Worm (Caenorhabditis elegans) whole organism, late embryonic: ENCODE results near the gene npl-4.2.

Source experiments
- C38D4.7 ChIP-seq: fragments of 200-800 bp; sonication (Bioruptor generic); optimal IDR thresholded peaks from 2 replicates; lab custom pipeline; 2018; ENCODE audit warnings: mild to moderate bottlenecking, missing genetic modification characterization, moderate library complexity, missing compliant biosample characterization
- Y22D7AL.16 ChIP-seq: sonication (generic microtip); optimal IDR thresholded peaks from 2 replicates; lab custom pipeline; 2016; ENCODE audit warnings: missing genetic modification characterization, missing compliant biosample characterization
- ama-1 ChIP-seq: fragments of 150-350 bp; optimal IDR thresholded peaks from 2 replicates; lab custom pipeline; 2014
- ceh-14 ChIP-seq: sonication (generic microtip); optimal IDR thresholded peaks from 2 replicates; lab custom pipeline; 2016; ENCODE audit warnings: missing genotype, missing genetic modification characterization, missing compliant biosample characterization
- ceh-18 ChIP-seq: sonication (generic microtip); optimal IDR thresholded peaks from 2 replicates; lab custom pipeline; 2016; ENCODE audit warnings: missing genetic modification characterization, missing compliant biosample characterization
- ceh-2 ChIP-seq: sonication (generic microtip); optimal IDR thresholded peaks from 2 replicates; lab custom pipeline; 2016; ENCODE audit warnings: missing genotype, missing genetic modification characterization, missing compliant biosample characterization
- ceh-24 ChIP-seq: sonication (generic microtip); optimal IDR thresholded peaks from 2 replicates; lab custom pipeline; 2016; ENCODE audit warnings: mild to moderate bottlenecking, missing genetic modification characterization, missing compliant biosample characterization
- ceh-34 ChIP-seq: sonication (generic microtip); optimal IDR thresholded peaks from 2 replicates; lab custom pipeline; 2016; ENCODE audit warnings: mild to moderate bottlenecking, missing genetic modification characterization, missing compliant biosample characterization
- ceh-45 ChIP-seq: fragments of 200-800 bp; sonication (Bioruptor generic); IDR thresholded peaks from 2 replicates; pipeline ENCODE4 v1.3.6; 2022; ENCODE audit warnings: missing genetic modification reagents, missing genetic modification characterization, missing compliant biosample characterization
- ceh-48 ChIP-seq: sonication (generic microtip); optimal IDR thresholded peaks from 2 replicates; lab custom pipeline; 2016; ENCODE audit warnings: missing genetic modification characterization, inconsistent platforms, missing compliant biosample characterization
- ceh-6 ChIP-seq: fragments of 200-800 bp; sonication (Bioruptor generic); optimal IDR thresholded peaks from 2 replicates; lab custom pipeline; 2018; ENCODE audit warnings: mild to moderate bottlenecking, missing genetic modification characterization, missing compliant biosample characterization
- ceh-9 ChIP-seq: sonication (generic microtip); optimal IDR thresholded peaks from 2 replicates; lab custom pipeline; 2016; ENCODE audit warnings: mild to moderate bottlenecking, missing genetic modification characterization, inconsistent platforms, missing compliant biosample characterization
- che-1 ChIP-seq: sonication (generic microtip); optimal IDR thresholded peaks from 2 replicates; lab custom pipeline; 2016; ENCODE audit warnings: mild to moderate bottlenecking, missing genetic modification characterization, missing compliant biosample characterization
- dmd-4 ChIP-seq: sonication (generic microtip); optimal IDR thresholded peaks from 2 replicates; lab custom pipeline; 2016; ENCODE audit warnings: borderline replicate concordance, missing genetic modification characterization, missing compliant biosample characterization
- elt-2 ChIP-seq: sonication (generic microtip); optimal IDR thresholded peaks from 2 replicates; lab custom pipeline; 2016; ENCODE audit warnings: missing genetic modification reagents, missing genetic modification characterization, missing compliant biosample characterization
- eyg-1 ChIP-seq: sonication (generic microtip); optimal IDR thresholded peaks from 2 replicates; lab custom pipeline; 2016; ENCODE audit warnings: missing genotype, missing genetic modification characterization, missing compliant biosample characterization
- fkh-10 ChIP-seq: fragments of 150-350 bp; optimal IDR thresholded peaks from 2 replicates; lab custom pipeline; 2014; ENCODE audit warnings: missing biosample characterization, missing genetic modification reagents, missing genetic modification characterization
- fkh-6 ChIP-seq: sonication (generic microtip); optimal IDR thresholded peaks from 2 replicates; lab custom pipeline; 2016; ENCODE audit warnings: missing genetic modification characterization, missing compliant biosample characterization
- hlh-13 ChIP-seq: fragments of 200-800 bp; sonication (Bioruptor generic); optimal IDR thresholded peaks from 2 replicates; lab custom pipeline; 2018; ENCODE audit warnings: mild to moderate bottlenecking, missing genetic modification characterization, missing compliant biosample characterization
- hlh-15 ChIP-seq: sonication (generic microtip); optimal IDR thresholded peaks from 2 replicates; lab custom pipeline; 2016; ENCODE audit warnings: missing genetic modification characterization, missing compliant biosample characterization
- hlh-30 ChIP-seq: sonication (generic microtip); optimal IDR thresholded peaks from 2 replicates; lab custom pipeline; 2017; ENCODE audit warnings: antibody characterized with exemption, missing genetic modification characterization, missing compliant biosample characterization; ENCODE audit not compliant: insufficient read depth
- hlh-6 ChIP-seq: sonication (generic microtip); optimal IDR thresholded peaks from 2 replicates; lab custom pipeline; 2016; ENCODE audit warnings: missing genotype, missing genetic modification characterization, missing compliant biosample characterization
- hlh-8 ChIP-seq: sonication (generic microtip); optimal IDR thresholded peaks from 2 replicates; lab custom pipeline; 2016; ENCODE audit warnings: missing genotype, missing genetic modification characterization, missing compliant biosample characterization
- lim-6 ChIP-seq: sonication (generic microtip); optimal IDR thresholded peaks from 2 replicates; lab custom pipeline; 2016; ENCODE audit warnings: missing genetic modification characterization, missing compliant biosample characterization
- madf-2 ChIP-seq: sonication (generic microtip); optimal IDR thresholded peaks from 2 replicates; lab custom pipeline; 2017; ENCODE audit warnings: missing genetic modification characterization, missing compliant biosample characterization
- nfya-1 ChIP-seq: sonication (generic microtip); optimal IDR thresholded peaks from 2 replicates; lab custom pipeline; 2017; ENCODE audit warnings: missing genetic modification characterization, mild to moderate bottlenecking, missing compliant biosample characterization, antibody characterized with exemption, moderate library complexity
- nhr-11 ChIP-seq: fragments of 150-350 bp; optimal IDR thresholded peaks from 2 replicates; lab custom pipeline; 2014; ENCODE audit warnings: missing biosample characterization, missing genetic modification characterization
- nhr-232 ChIP-seq: sonication (generic microtip); optimal IDR thresholded peaks from 2 replicates; lab custom pipeline; 2016; ENCODE audit warnings: missing genetic modification characterization, missing compliant biosample characterization
- pag-3 ChIP-seq: sonication (generic microtip); optimal IDR thresholded peaks from 2 replicates; lab custom pipeline; 2016; ENCODE audit warnings: missing compliant biosample characterization, missing genetic modification characterization, borderline replicate concordance
- pat-9 ChIP-seq: fragments of 200-800 bp; sonication (Bioruptor generic); optimal IDR thresholded peaks from 2 replicates; lab custom pipeline; 2018; ENCODE audit warnings: mild to moderate bottlenecking, missing genetic modification characterization, moderate library complexity, missing compliant biosample characterization
- pha-4 ChIP-seq: fragments of 150-350 bp; optimal IDR thresholded peaks from 2 replicates; lab custom pipeline; 2018; ENCODE audit warnings: missing biosample characterization, missing genetic modification reagents, missing genetic modification characterization
- rnt-1 ChIP-seq: sonication (generic microtip); optimal IDR thresholded peaks from 2 replicates; lab custom pipeline; 2016; ENCODE audit warnings: missing genetic modification characterization, missing compliant biosample characterization
- sox-2 ChIP-seq: fragments of 200-800 bp; sonication (Bioruptor generic); IDR thresholded peaks from 2 replicates; pipeline ENCODE4 v1.3.6; 2022; ENCODE audit warnings: missing genetic modification reagents, missing genetic modification characterization, missing compliant biosample characterization
- sox-4 ChIP-seq: sonication (generic microtip); optimal IDR thresholded peaks from 2 replicates; lab custom pipeline; 2017; ENCODE audit warnings: mild to moderate bottlenecking, missing genetic modification characterization, inconsistent platforms, missing compliant biosample characterization
- tbx-7 ChIP-seq: sonication (generic microtip); optimal IDR thresholded peaks from 2 replicates; lab custom pipeline; 2016; ENCODE audit warnings: missing genotype, missing genetic modification characterization, missing compliant biosample characterization
- unc-3 ChIP-seq, 2 experiments: fragments of 200-800 bp in 1 of 2; sonication (Bioruptor generic) in 1 of 2; sonication (generic microtip) in 1 of 2; conservative IDR thresholded peaks in 1 of 2; optimal IDR thresholded peaks in 1 of 2; 2 replicates each; pipeline versions ENCODE4 v1.3.6 to Lab custom; 2016 to 2022; ENCODE audit warnings: missing compliant biosample characterization in 2 of 2, missing genetic modification characterization in 2 of 2, missing genetic modification reagents in 1 of 2
- unc-86 ChIP-seq: sonication (generic microtip); optimal IDR thresholded peaks from 2 replicates; lab custom pipeline; 2016; ENCODE audit warnings: missing genetic modification characterization, missing compliant biosample characterization
- zip-5 ChIP-seq: sonication (generic microtip); optimal IDR thresholded peaks from 2 replicates; lab custom pipeline; 2016; ENCODE audit warnings: missing genetic modification characterization, missing compliant biosample characterization
- ztf-16 ChIP-seq: sonication (generic microtip); optimal IDR thresholded peaks from 2 replicates; lab custom pipeline; 2017; ENCODE audit warnings: missing genetic modification characterization, missing compliant biosample characterization

npl-4.2 gene

DNA sequence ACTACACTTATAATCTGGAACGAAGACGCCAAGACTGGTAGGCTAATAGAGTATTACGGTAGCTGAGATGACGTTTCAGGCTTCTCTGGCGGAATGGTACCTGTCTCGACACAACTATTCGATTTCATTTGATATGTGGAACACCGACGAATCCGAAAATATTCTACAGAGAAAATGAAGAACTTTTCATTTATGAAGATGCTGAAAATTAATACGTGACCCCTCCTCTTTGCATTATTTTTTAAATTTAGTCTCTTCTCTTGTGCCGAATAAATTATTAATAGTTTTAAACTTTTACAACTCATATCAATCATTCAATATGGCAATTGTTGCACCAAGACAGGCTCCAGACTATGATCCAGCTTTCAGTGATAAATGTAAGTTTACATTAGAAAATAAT, 43.3 kb downstream of the npl-4.2 start, which contains the start of gene C25H3.16:
Gene C25H3.16, plus strand, starts transcription at position 301 of the 400 bp plus-strand sequence.
- TF ChIP-seq eyg-1 (no peak), hlh-15 (no peak), rnt-1 (tag; lab: Kevin White, UChicago) (no peak), che-1 (tag; lab: Kevin White, UChicago) (no peak)

DNA sequence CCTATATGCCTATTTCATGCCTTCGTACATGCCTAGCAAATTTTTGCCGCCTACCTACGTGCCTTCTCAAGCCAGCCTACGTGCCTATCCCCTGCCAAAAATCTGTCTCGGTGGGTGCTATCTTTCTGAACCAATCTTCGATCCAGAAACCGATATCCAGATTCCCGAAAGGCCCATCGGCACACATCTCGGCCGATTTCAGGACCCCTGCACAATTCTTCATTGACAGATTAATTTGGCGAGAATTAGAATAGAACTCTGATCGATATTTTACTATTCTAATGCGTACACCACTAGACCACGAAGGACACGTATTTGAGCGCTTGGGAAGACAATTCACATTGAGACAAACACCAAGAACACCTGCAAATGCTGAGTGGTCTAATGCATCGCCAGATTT, 44.9 kb downstream of the npl-4.2 start:
- TF ChIP-seq nfya-1 (tag; lab: Kevin White, UChicago) (no peak), nhr-232 (no peak), hlh-15 (no peak), ceh-48 (tag; lab: Kevin White, UChicago) (no peak), madf-2 (tag; lab: Kevin White, UChicago) (no peak), pha-4 (tag; lab: Kevin White, UChicago) (no peak), ceh-18 (tag; lab: Kevin White, UChicago) (no peak), pag-3 (tag; lab: Kevin White, UChicago) (no peak), lim-6 (tag; lab: Kevin White, UChicago) (no peak), sox-2 (GFP tag; lab: Robert Waterston, UW) (no peak), hlh-13 (no peak), unc-3 (GFP tag; conservative IDR thresholded peaks at IDR 0.05; lab: Robert Waterston, UW) (no peak), unc-3 (tag; optimal IDR thresholded peaks at IDR 0.05; lab: Kevin White, UChicago) (no peak), hlh-6 (tag; lab: Kevin White, UChicago) (no peak)

DNA sequence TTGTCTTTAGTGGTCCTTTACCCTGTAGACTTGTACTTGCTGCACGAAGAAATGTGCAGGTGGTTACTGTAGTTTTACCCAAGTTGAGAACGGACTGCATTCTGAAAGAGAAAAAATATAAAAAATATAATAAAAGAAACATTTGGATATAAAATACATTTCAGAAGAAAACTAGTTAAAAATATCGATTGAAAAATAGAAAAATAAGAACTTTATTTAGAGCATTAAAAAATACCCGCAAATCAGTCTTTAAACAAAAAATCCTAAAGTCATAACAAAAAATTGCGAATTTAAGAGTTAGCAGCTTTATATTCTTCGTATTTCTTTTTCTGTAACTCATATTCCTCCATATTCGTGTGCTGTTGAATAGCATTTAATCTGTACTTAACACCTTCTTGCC, 46.1 kb downstream of the npl-4.2 start, which contains the start of gene C25H3.7:
Gene C25H3.7, minus strand, starts transcription at position 101 of the 400 bp plus-strand sequence.
- TF ChIP-seq unc-86 (tag; lab: Kevin White, UChicago) (no peak), pha-4 (tag; lab: Kevin White, UChicago) (no peak), ceh-34 (no peak), sox-2 (GFP tag; lab: Robert Waterston, UW) (no peak), ceh-2 (no peak), ama-1 (lab: Kevin White, UChicago) (no peak), hlh-13 (no peak), ceh-9 (tag; lab: Kevin White, UChicago) (no peak), C38D4.7 (GFP tag; lab: Kevin White, UChicago) (no peak), eyg-1 (no peak), sox-4 (tag; lab: Kevin White, UChicago) (no peak), tbx-7 (no peak), Y22D7AL.16 (tag; lab: Kevin White, UChicago) (no peak), ceh-14 (no peak), hlh-6 (tag; lab: Kevin White, UChicago) (no peak), ceh-6 (GFP tag; lab: Kevin White, UChicago) (no peak), madf-2 (tag; lab: Kevin White, UChicago) (no peak), pat-9 (no peak), ztf-16 (tag; lab: Kevin White, UChicago) (no peak), hlh-8 (tag; lab: Kevin White, UChicago) (no peak)

DNA sequence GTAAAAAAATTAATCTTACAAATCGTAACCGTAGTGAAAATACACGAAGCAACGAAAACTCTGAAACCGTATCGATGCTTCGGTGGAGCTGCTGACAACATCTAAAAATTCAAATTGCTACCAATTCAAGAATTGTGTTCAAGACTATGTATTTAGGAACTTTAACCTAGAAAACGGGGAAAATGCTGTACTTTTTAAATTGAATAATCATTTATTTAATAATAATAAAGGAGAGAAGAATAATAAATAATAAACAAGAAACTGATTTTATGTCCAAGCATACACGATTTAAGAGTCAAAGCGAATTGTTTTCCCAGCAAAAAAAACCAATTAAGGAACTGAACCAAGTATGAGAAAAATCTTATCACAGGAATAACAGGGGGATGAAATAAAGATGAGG, 46.9 kb downstream of the npl-4.2 start, which contains the start of gene C25H3.17:
Gene C25H3.17, minus strand, starts transcription at position 101 of the 400 bp plus-strand sequence.
- no peak for TF ChIP-seq ceh-14
- no peak for TF ChIP-seq nhr-11 (tag; lab: Kevin White, UChicago)
- TF ChIP-seq eyg-1 = no peak
- TF ChIP-seq fkh-10 (GFP tag; lab: Kevin White, UChicago) = no peak
- no peak for TF ChIP-seq fkh-6 (tag; lab: Kevin White, UChicago)
- no peak for TF ChIP-seq unc-3 (GFP tag; conservative IDR thresholded peaks at IDR 0.05; lab: Robert Waterston, UW)
- TF ChIP-seq unc-3 (tag; optimal IDR thresholded peaks at IDR 0.05; lab: Kevin White, UChicago) = no peak
- TF ChIP-seq nhr-232 = no peak
- TF ChIP-seq nfya-1 (tag; lab: Kevin White, UChicago) = no peak
- TF ChIP-seq hlh-30 (tag; lab: Kevin White, UChicago) = no peak
- TF ChIP-seq sox-4 (tag; lab: Kevin White, UChicago) = no peak
- no peak for TF ChIP-seq elt-2 (tag; lab: Kevin White, UChicago)
- no peak for TF ChIP-seq rnt-1 (tag; lab: Kevin White, UChicago)
- TF ChIP-seq dmd-4 (tag; lab: Kevin White, UChicago) = no peak
- TF ChIP-seq ceh-24 (tag; lab: Kevin White, UChicago) = no peak
- TF ChIP-seq ceh-18 (tag; lab: Kevin White, UChicago) = no peak
- no peak for TF ChIP-seq ceh-45
- no peak for TF ChIP-seq zip-5 (tag; lab: Kevin White, UChicago)
- TF ChIP-seq sox-2 (GFP tag; lab: Robert Waterston, UW) = no peak
